Worm (Caenorhabditis elegans): ENCODE measurements around the gene Y116A8C.27.

Y116A8C.27 gene

ce11 chrIV:17118987-17119732, 23.1 kb upstream of the Y116A8C.27 start, which contains the start of gene itsn-1:
Gene itsn-1 (plus strand): TSS chrIV:17119682.
- no peak for TF ChIP-seq mbf-1 (tag; optimal IDR thresholded peaks at IDR 0.05)
- TF ChIP-seq aly-2 (tag; optimal IDR thresholded peaks at IDR 0.05): no peak
- no peak for TF ChIP-seq nhr-23 (tag; optimal IDR thresholded peaks at IDR 0.05)
- TF ChIP-seq unc-39 (tag; optimal IDR thresholded peaks at IDR 0.05): no peak
- no peak for TF ChIP-seq ceh-16 (tag; optimal IDR thresholded peaks at IDR 0.05)
- no peak for TF ChIP-seq nhr-21 (tag; optimal IDR thresholded peaks at IDR 0.05)
- no peak for TF ChIP-seq Y55F3AM.14 (GFP tag; optimal IDR thresholded peaks at IDR 0.05)
- TF ChIP-seq ama-1 (optimal IDR thresholded peaks at IDR 0.05): no peak
- no peak for TF ChIP-seq lsy-2 (tag; optimal IDR thresholded peaks at IDR 0.05)
- TF ChIP-seq gmeb-1 (tag; optimal IDR thresholded peaks at IDR 0.05): no peak
- no peak for TF ChIP-seq ztf-4 (tag; optimal IDR thresholded peaks at IDR 0.05)
- TF ChIP-seq elt-1 (tag; optimal IDR thresholded peaks at IDR 0.05): no peak
- no peak for TF ChIP-seq nhr-11 (tag; optimal IDR thresholded peaks at IDR 0.05)
- no peak for TF ChIP-seq R02D3.7 (tag; optimal IDR thresholded peaks at IDR 0.05)
- no peak for TF ChIP-seq sem-4 (tag; optimal IDR thresholded peaks at IDR 0.05)
- TF ChIP-seq skn-1 (tag; optimal IDR thresholded peaks at IDR 0.05): no peak
- TF ChIP-seq nhr-25 (tag; optimal IDR thresholded peaks at IDR 0.05): no peak
- no peak for TF ChIP-seq ztf-11 (tag; optimal IDR thresholded peaks at IDR 0.05)
- no peak for TF ChIP-seq mab-5 (tag; optimal IDR thresholded peaks at IDR 0.05)
- TF ChIP-seq fos-1 (tag; optimal IDR thresholded peaks at IDR 0.05): no peak

- no peak for TF ChIP-seq nhr-12 (tag; optimal IDR thresholded peaks at IDR 0.05)
- TF ChIP-seq skn-1 (tag; optimal IDR thresholded peaks at IDR 0.05): no peak
- TF ChIP-seq ceh-16 (tag; optimal IDR thresholded peaks at IDR 0.05): no peak
- no peak for TF ChIP-seq nhr-23 (tag; optimal IDR thresholded peaks at IDR 0.05)
- TF ChIP-seq lin-11 (tag; optimal IDR thresholded peaks at IDR 0.05): no peak
- peak; percentile 22 for TF ChIP-seq C34F6.9 (tag; optimal IDR thresholded peaks at IDR 0.05)
- no peak for TF ChIP-seq ztf-11 (tag; optimal IDR thresholded peaks at IDR 0.05)
- TF ChIP-seq nhr-77 (tag; optimal IDR thresholded peaks at IDR 0.05): no peak
- TF ChIP-seq sem-4 (tag; optimal IDR thresholded peaks at IDR 0.05): no peak
- TF ChIP-seq ztf-1 (GFP tag; conservative IDR thresholded peaks at IDR 0.05): no peak
- TF ChIP-seq peb-1 (tag; optimal IDR thresholded peaks at IDR 0.05): no peak
- no peak for TF ChIP-seq ama-1 (optimal IDR thresholded peaks at IDR 0.05)
- TF ChIP-seq crh-2 (tag; optimal IDR thresholded peaks at IDR 0.05): peak; percentile 6
- TF ChIP-seq F13H6.1 (tag; optimal IDR thresholded peaks at IDR 0.05): no peak
- TF ChIP-seq aly-2 (tag; optimal IDR thresholded peaks at IDR 0.05): no peak
- TF ChIP-seq mdl-1 (tag; optimal IDR thresholded peaks at IDR 0.05): no peak
- TF ChIP-seq Y55F3AM.14 (GFP tag; optimal IDR thresholded peaks at IDR 0.05): no peak
- no peak for TF ChIP-seq fos-1 (tag; optimal IDR thresholded peaks at IDR 0.05)
- TF ChIP-seq unc-55 (GFP tag; optimal IDR thresholded peaks at IDR 0.05): peak; percentile 54
- no peak for TF ChIP-seq R02D3.7 (tag; optimal IDR thresholded peaks at IDR 0.05)
- TF ChIP-seq nhr-237 (tag; optimal IDR thresholded peaks at IDR 0.05): no peak
- TF ChIP-seq sma-9 (GFP tag; optimal IDR thresholded peaks at IDR 0.05): no peak
- no peak for TF ChIP-seq sma-9 (tag; optimal IDR thresholded peaks at IDR 0.05)
- TF ChIP-seq elt-1 (tag; optimal IDR thresholded peaks at IDR 0.05): no peak
- no peak for TF ChIP-seq ZK546.5 (tag; optimal IDR thresholded peaks at IDR 0.05)
- TF ChIP-seq unc-62 (GFP tag; optimal IDR thresholded peaks at IDR 0.05): no peak
- TF ChIP-seq nhr-11 (tag; optimal IDR thresholded peaks at IDR 0.05): no peak
- TF ChIP-seq mab-5 (tag; optimal IDR thresholded peaks at IDR 0.05): no peak
- TF ChIP-seq nhr-6 (tag; optimal IDR thresholded peaks at IDR 0.05): no peak
- TF ChIP-seq sma-3 (GFP tag; optimal IDR thresholded peaks at IDR 0.05): peak; percentile 36
- no peak for TF ChIP-seq ztf-4 (tag; optimal IDR thresholded peaks at IDR 0.05)
- no peak for TF ChIP-seq mbf-1 (tag; optimal IDR thresholded peaks at IDR 0.05)
- peak; percentile 22 for TF ChIP-seq nhr-129 (tag; optimal IDR thresholded peaks at IDR 0.05)
- no peak for TF ChIP-seq dmd-4 (tag; optimal IDR thresholded peaks at IDR 0.05)
- no peak for TF ChIP-seq elt-3 (tag; optimal IDR thresholded peaks at IDR 0.05)
- peak; percentile 10 for TF ChIP-seq gmeb-1 (tag; optimal IDR thresholded peaks at IDR 0.05)
Measured at ce11 chrIV:17118585-17118984, 22.5 kb upstream of the Y116A8C.27 start, which contains the start of gene uaf-2. Gene uaf-2 (minus strand): TSS chrIV:17118767.

- TF ChIP-seq nhr-21 (tag; optimal IDR thresholded peaks at IDR 0.05) (no peak), skn-1 (tag; optimal IDR thresholded peaks at IDR 0.05) (no peak), alr-1 (tag; optimal IDR thresholded peaks at IDR 0.05) (no peak), elt-1 (tag; optimal IDR thresholded peaks at IDR 0.05) (no peak), ztf-4 (tag; optimal IDR thresholded peaks at IDR 0.05) (no peak), nhr-6 (tag; optimal IDR thresholded peaks at IDR 0.05) (no peak), ZK546.5 (tag; optimal IDR thresholded peaks at IDR 0.05) (no peak), peb-1 (tag; optimal IDR thresholded peaks at IDR 0.05) (no peak), ztf-11 (tag; optimal IDR thresholded peaks at IDR 0.05) (no peak), unc-39 (tag; optimal IDR thresholded peaks at IDR 0.05) (no peak)
Measured at ce11 chrIV:17116821-17117220, 20.8 kb upstream of the Y116A8C.27 start.

Measured in whole organism, L2 larva.